Worm (Caenorhabditis elegans) whole organism, young adult: ENCODE data around the gene dpy-19.

Experiments used
- B0035.1 ChIP-seq: sonication (generic microtip); optimal IDR thresholded peaks from 2 replicates; lab custom pipeline; 2016; ENCODE audit warnings: missing genetic modification characterization, mild to moderate bottlenecking, missing compliant biosample characterization, missing genotype, missing genetic modification reagents
- C17E4.6 ChIP-seq: fragments of 200-800 bp; sonication (Bioruptor generic); IDR thresholded peaks from 2 replicates; pipeline ENCODE4 v1.3.6; 2022; ENCODE audit warnings: missing genetic modification reagents, missing genetic modification characterization, missing compliant biosample characterization
- F22D6.2 ChIP-seq: sonication (generic microtip); optimal IDR thresholded peaks from 2 replicates; lab custom pipeline; 2016; ENCODE audit warnings: mild to moderate bottlenecking, missing genetic modification characterization, missing compliant biosample characterization
- F37B4.10 ChIP-seq: fragments of 200-800 bp; sonication (Bioruptor generic); IDR thresholded peaks from 2 replicates; pipeline ENCODE4 v1.3.6; 2022; ENCODE audit warnings: missing genetic modification characterization, missing compliant biosample characterization
- F49E8.2 ChIP-seq: sonication (generic microtip); optimal IDR thresholded peaks from 3 replicates; lab custom pipeline; 2017; ENCODE audit warnings: missing genetic modification characterization, mild to moderate bottlenecking, missing compliant biosample characterization, antibody characterized with exemption, moderate library complexity; ENCODE audit not compliant: insufficient read depth
- F57C9.4 ChIP-seq: sonication (generic microtip); optimal IDR thresholded peaks from 2 replicates; lab custom pipeline; 2017; ENCODE audit warnings: mild to moderate bottlenecking, missing genetic modification characterization, missing compliant biosample characterization
- Y53G8AR.9 ChIP-seq: fragments of 200-800 bp; sonication (Bioruptor generic); conservative IDR thresholded peaks from 2 replicates; pipeline ENCODE4 v1.3.6; 2022; ENCODE audit warnings: missing genetic modification reagents, missing genetic modification characterization, missing compliant biosample characterization
- Y95B8A.8 ChIP-seq: fragments of 200-800 bp; sonication (Bioruptor generic); IDR thresholded peaks from 2 replicates; pipeline ENCODE4 v1.3.6; 2022; ENCODE audit warnings: missing genetic modification reagents, missing genetic modification characterization, missing compliant biosample characterization
- ZK185.1 ChIP-seq: sonication (generic microtip); optimal IDR thresholded peaks from 2 replicates; lab custom pipeline; 2016; ENCODE audit warnings: mild to moderate bottlenecking, missing genetic modification characterization, missing compliant biosample characterization; ENCODE audit not compliant: poor library complexity, severe bottlenecking
- ama-1 ChIP-seq, 3 experiments: fragments of 150-350 bp in 1 of 3; sonication (generic microtip) in 2 of 3; optimal IDR thresholded peaks; 2 replicates each; lab custom pipeline; 2014 to 2018; ENCODE audit warnings: missing biosample characterization in 2 of 3, missing genetic modification characterization in 2 of 3, missing genetic modification reagents in 2 of 3
- bed-1 ChIP-seq: fragments of 200-800 bp; sonication (Bioruptor generic); IDR thresholded peaks from 2 replicates; pipeline ENCODE4 v1.3.6; 2022; ENCODE audit warnings: missing genetic modification reagents, missing genetic modification characterization, missing compliant biosample characterization
- ccch-3 ChIP-seq: fragments of 200-800 bp; sonication (Bioruptor generic); optimal IDR thresholded peaks from 2 replicates; lab custom pipeline; 2018; ENCODE audit warnings: mild to moderate bottlenecking, missing genetic modification characterization, missing compliant biosample characterization
- cebp-1 ChIP-seq, 2 experiments: fragments of 200-800 bp in 1 of 2; sonication (Bioruptor generic) in 1 of 2; sonication (generic microtip) in 1 of 2; IDR thresholded peaks in 1 of 2; optimal IDR thresholded peaks in 1 of 2; 2 replicates each; pipeline versions ENCODE4 v1.3.6 to Lab custom; 2017 to 2022; ENCODE audit warnings: missing compliant biosample characterization in 2 of 2, missing genetic modification characterization in 2 of 2, mild to moderate bottlenecking in 1 of 2, missing genetic modification reagents in 1 of 2, moderate library complexity in 1 of 2
- dox-1 ChIP-seq: fragments of 200-800 bp; sonication (Bioruptor generic); IDR thresholded peaks from 2 replicates; pipeline ENCODE4 v1.3.6; 2022; ENCODE audit warnings: missing genetic modification reagents, missing genetic modification characterization, missing compliant biosample characterization
- egl-18 ChIP-seq: fragments of 200-800 bp; sonication (Bioruptor generic); IDR thresholded peaks from 2 replicates; pipeline ENCODE4 v1.3.6; 2022; ENCODE audit warnings: missing genetic modification reagents, missing genetic modification characterization, missing compliant biosample characterization
- egl-44 ChIP-seq: fragments of 200-800 bp; sonication (Bioruptor generic); IDR thresholded peaks from 2 replicates; pipeline ENCODE4 v1.3.6; 2022; ENCODE audit warnings: missing genetic modification reagents, missing genetic modification characterization, missing compliant biosample characterization
- egrh-3 ChIP-seq: fragments of 200-800 bp; sonication (Bioruptor generic); IDR thresholded peaks from 2 replicates; pipeline ENCODE4 v1.3.6; 2022; ENCODE audit warnings: missing genetic modification reagents, missing genetic modification characterization, missing compliant biosample characterization
- ekl-4 ChIP-seq: fragments of 200-800 bp; sonication (Bioruptor generic); IDR thresholded peaks from 2 replicates; pipeline ENCODE4 v1.3.6; 2022; ENCODE audit warnings: missing genetic modification reagents, missing genetic modification characterization, missing compliant biosample characterization
- ets-4 ChIP-seq: fragments of 200-800 bp; sonication (Bioruptor generic); optimal IDR thresholded peaks from 2 replicates; lab custom pipeline; 2018; ENCODE audit warnings: mild to moderate bottlenecking, missing genetic modification characterization, missing compliant biosample characterization
- hlh-12 ChIP-seq: sonication (generic microtip); optimal IDR thresholded peaks from 2 replicates; lab custom pipeline; 2016; ENCODE audit warnings: missing genetic modification characterization, missing compliant biosample characterization
- hrde-1 ChIP-seq: sonication (generic microtip); optimal IDR thresholded peaks from 2 replicates; lab custom pipeline; 2016; ENCODE audit warnings: missing genetic modification characterization, mild to moderate bottlenecking, missing compliant biosample characterization, moderate library complexity, missing genotype, missing genetic modification reagents, borderline replicate concordance
- let-526 ChIP-seq: fragments of 200-800 bp; sonication (Bioruptor generic); IDR thresholded peaks from 2 replicates; pipeline ENCODE4 v1.3.6; 2022; ENCODE audit warnings: missing genetic modification reagents, missing genetic modification characterization, missing compliant biosample characterization
- lin-26 ChIP-seq: fragments of 200-800 bp; sonication (Bioruptor generic); IDR thresholded peaks from 2 replicates; pipeline ENCODE4 v1.3.6; 2022; ENCODE audit warnings: missing genetic modification reagents, missing genetic modification characterization, missing compliant biosample characterization
- lin-40 ChIP-seq: sonication (generic microtip); optimal IDR thresholded peaks from 2 replicates; lab custom pipeline; 2016; ENCODE audit warnings: missing genetic modification characterization, mild to moderate bottlenecking, missing compliant biosample characterization, missing genotype, missing genetic modification reagents
- lin-54 ChIP-seq: fragments of 200-800 bp; sonication (Bioruptor generic); optimal IDR thresholded peaks from 2 replicates; lab custom pipeline; 2018; ENCODE audit warnings: mild to moderate bottlenecking, missing genetic modification characterization, missing compliant biosample characterization
- madf-10 ChIP-seq: sonication (generic microtip); optimal IDR thresholded peaks from 2 replicates; lab custom pipeline; 2016; ENCODE audit warnings: mild to moderate bottlenecking, missing genetic modification characterization, missing compliant biosample characterization
- madf-3 ChIP-seq: fragments of 200-800 bp; sonication (Bioruptor generic); IDR thresholded peaks from 2 replicates; pipeline ENCODE4 v1.3.6; 2022; ENCODE audit warnings: missing genetic modification reagents, missing genetic modification characterization, missing compliant biosample characterization
- madf-8 ChIP-seq: fragments of 200-800 bp; sonication (Bioruptor generic); conservative IDR thresholded peaks from 2 replicates; pipeline ENCODE4 v1.3.6; 2022; ENCODE audit warnings: missing genetic modification reagents, missing genetic modification characterization, missing compliant biosample characterization
- mel-28 ChIP-seq: sonication (generic microtip); optimal IDR thresholded peaks from 2 replicates; lab custom pipeline; 2016; ENCODE audit warnings: borderline replicate concordance, mild to moderate bottlenecking, missing genetic modification characterization, missing compliant biosample characterization
- mxl-1 ChIP-seq: sonication (generic microtip); optimal IDR thresholded peaks from 2 replicates; lab custom pipeline; 2016; ENCODE audit warnings: missing genetic modification characterization, missing compliant biosample characterization
- nfya-1 ChIP-seq: sonication (generic microtip); optimal IDR thresholded peaks from 2 replicates; lab custom pipeline; 2017; ENCODE audit warnings: antibody characterized with exemption, missing compliant biosample characterization, missing genetic modification characterization, borderline replicate concordance; ENCODE audit not compliant: insufficient read depth
- nfya-2 ChIP-seq: fragments of 200-800 bp; sonication (Bioruptor generic); IDR thresholded peaks from 2 replicates; pipeline ENCODE4 v1.3.6; 2022; ENCODE audit warnings: missing genetic modification reagents, missing genetic modification characterization, missing compliant biosample characterization
- nfyb-1 ChIP-seq: fragments of 200-800 bp; sonication (Bioruptor generic); IDR thresholded peaks from 2 replicates; pipeline ENCODE4 v1.3.6; 2022; ENCODE audit warnings: missing genetic modification reagents, missing genetic modification characterization, missing compliant biosample characterization
- nhr-179 ChIP-seq: sonication (generic microtip); optimal IDR thresholded peaks from 2 replicates; lab custom pipeline; 2016; ENCODE audit warnings: mild to moderate bottlenecking, missing genetic modification characterization, missing compliant biosample characterization
- nhr-80 ChIP-seq: sonication (generic microtip); optimal IDR thresholded peaks from 2 replicates; lab custom pipeline; 2016; ENCODE audit warnings: missing genetic modification characterization, missing compliant biosample characterization
- nhr-90 ChIP-seq: sonication (generic microtip); optimal IDR thresholded peaks from 2 replicates; lab custom pipeline; 2016; ENCODE audit warnings: missing genotype, mild to moderate bottlenecking, missing genetic modification characterization, missing compliant biosample characterization
- pbrm-1 ChIP-seq: fragments of 200-800 bp; sonication (Bioruptor generic); IDR thresholded peaks from 2 replicates; pipeline ENCODE4 v1.3.6; 2022; ENCODE audit warnings: missing genetic modification reagents, missing genetic modification characterization, missing compliant biosample characterization
- pha-4 ChIP-seq: fragments of 150-350 bp; sonication (generic microtip); optimal IDR thresholded peaks from 2 replicates; lab custom pipeline; 2014; ENCODE audit warnings: missing biosample characterization, missing genetic modification reagents, missing genetic modification characterization
- rcor-1 ChIP-seq: fragments of 200-800 bp; sonication (Bioruptor generic); IDR thresholded peaks from 2 replicates; pipeline ENCODE4 v1.3.6; 2022; ENCODE audit warnings: missing genetic modification reagents, missing genetic modification characterization, missing compliant biosample characterization
- sdz-38 ChIP-seq: sonication (generic microtip); optimal IDR thresholded peaks from 2 replicates; lab custom pipeline; 2016; ENCODE audit warnings: missing genotype, missing genetic modification characterization, missing compliant biosample characterization
- snpc-1.3 ChIP-seq: sonication (generic microtip); optimal IDR thresholded peaks from 2 replicates; lab custom pipeline; 2017; ENCODE audit warnings: missing genetic modification characterization, mild to moderate bottlenecking, missing compliant biosample characterization, antibody characterized with exemption, moderate library complexity, missing genotype, missing genetic modification reagents; ENCODE audit not compliant: insufficient read depth
- somi-1 ChIP-seq: fragments of 200-800 bp; sonication (Bioruptor generic); optimal IDR thresholded peaks from 2 replicates; lab custom pipeline; 2018; ENCODE audit warnings: mild to moderate bottlenecking, missing genetic modification characterization, missing compliant biosample characterization
- sptf-2 ChIP-seq: fragments of 200-800 bp; sonication (Bioruptor generic); optimal IDR thresholded peaks from 2 replicates; lab custom pipeline; 2018; ENCODE audit warnings: mild to moderate bottlenecking, missing genetic modification characterization, missing compliant biosample characterization
- unc-130 ChIP-seq: sonication (generic microtip); optimal IDR thresholded peaks from 2 replicates; lab custom pipeline; 2016; ENCODE audit warnings: missing genetic modification reagents, missing genetic modification characterization, missing compliant biosample characterization
- ztf-18 ChIP-seq: sonication (generic microtip); optimal IDR thresholded peaks from 2 replicates; lab custom pipeline; 2016; ENCODE audit warnings: missing genotype, mild to moderate bottlenecking, missing genetic modification characterization, missing compliant biosample characterization

The dpy-19 gene

DNA sequence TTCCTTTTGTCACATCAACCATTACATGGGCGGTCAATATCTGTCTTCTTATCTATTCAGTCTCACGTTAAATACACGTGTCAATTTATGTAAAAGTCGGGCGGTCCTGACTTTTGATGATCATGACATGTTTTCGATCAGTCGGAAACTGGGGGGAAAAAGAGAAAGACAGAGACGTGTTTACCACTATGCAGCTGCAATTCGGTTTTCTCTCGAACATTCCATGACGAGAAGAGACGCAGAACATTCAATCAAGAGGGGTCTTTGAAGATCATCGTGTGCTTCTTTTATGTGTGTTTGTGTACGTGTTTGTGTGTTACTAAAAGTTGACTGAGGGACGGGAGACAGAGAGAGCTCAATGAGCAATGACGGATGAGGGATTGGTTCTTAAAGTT is 8.9 kb downstream of the dpy-19 start (continued):
- TF ChIP-seq ZK185.1 (tag; lab: Kevin White, UChicago): peak; percentile 39
- no peak for TF ChIP-seq lin-26 (GFP tag; lab: Robert Waterston, UW)
- TF ChIP-seq ztf-18 (tag; lab: Kevin White, UChicago): peak; percentile 25
- TF ChIP-seq egl-44 (GFP tag; lab: Robert Waterston, UW): no peak
- peak; percentile 47; the same call in 1 of the 2 replicates for TF ChIP-seq pbrm-1
- no peak for TF ChIP-seq Y95B8A.8 (GFP tag; lab: Robert Waterston, UW)
- TF ChIP-seq Y53G8AR.9 (GFP tag; lab: Robert Waterston, UW): 0 out of 2 replicates have a peak, but pooled peaks have one; percentile 48
- 0 out of 2 replicates have a peak, but pooled peaks have one; percentile 18 for TF ChIP-seq ekl-4
- no peak for TF ChIP-seq nfya-2 (GFP tag; lab: Robert Waterston, UW)
- TF ChIP-seq nfya-1 (tag; lab: Kevin White, UChicago): no peak
- TF ChIP-seq madf-3 (GFP tag; lab: Robert Waterston, UW): 0 out of 2 replicates have a peak, but pooled peaks have one; percentile 11
- TF ChIP-seq unc-130 (GFP tag; lab: Kevin White, UChicago): no peak
- 0 out of 2 replicates have a peak, but pooled peaks have one; percentile 8 for TF ChIP-seq egrh-3 (GFP tag; lab: Robert Waterston, UW)
- no peak for TF ChIP-seq madf-8 (GFP tag; lab: Robert Waterston, UW)
- TF ChIP-seq ama-1 (optimal IDR thresholded peaks at IDR 0.05; lab: Kevin White, UChicago): peak; percentile 9
- no peak for TF ChIP-seq ama-1 (GFP tag; optimal IDR thresholded peaks at IDR 0.05; lab: Kevin White, UChicago)
- no peak for TF ChIP-seq egl-18
- TF ChIP-seq nhr-80 (tag; lab: Kevin White, UChicago): peak; percentile 81
- TF ChIP-seq nfyb-1 (GFP tag; lab: Robert Waterston, UW): peak; percentile 72; the same call in 1 of the 2 replicates
- TF ChIP-seq hrde-1: no peak
- no peak for TF ChIP-seq sptf-2 (GFP tag; lab: Kevin White, UChicago)
- TF ChIP-seq lin-40 (tag; lab: Kevin White, UChicago): peak; percentile 91
- peak; percentile 45 for TF ChIP-seq madf-10 (tag; lab: Kevin White, UChicago)
- no peak for TF ChIP-seq pha-4 (tag; lab: Kevin White, UChicago)
- TF ChIP-seq F22D6.2: peak; percentile 80
- TF ChIP-seq C17E4.6 (GFP tag; lab: Robert Waterston, UW): no peak
- TF ChIP-seq somi-1 (GFP tag; lab: Kevin White, UChicago): peak; percentile 94
- TF ChIP-seq mel-28 (tag; lab: Kevin White, UChicago): no peak
- TF ChIP-seq let-526 (GFP tag; lab: Robert Waterston, UW): peak; percentile 53; the same call in 1 of the 2 replicates
- TF ChIP-seq mxl-1 (tag; lab: Kevin White, UChicago): no peak
- peak; percentile 52; the same call in 1 of the 2 replicates for TF ChIP-seq dox-1 (GFP tag; lab: Robert Waterston, UW)
- TF ChIP-seq B0035.1 (tag; lab: Kevin White, UChicago): no peak
- no peak for TF ChIP-seq rcor-1
- TF ChIP-seq nhr-90: peak; percentile 38
- no peak for TF ChIP-seq nhr-179
- TF ChIP-seq bed-1: 0 out of 2 replicates have a peak, but pooled peaks have one; percentile 79
- TF ChIP-seq F57C9.4 (tag; lab: Kevin White, UChicago): no peak
- TF ChIP-seq, all 124 proteins: peak for 44

DNA sequence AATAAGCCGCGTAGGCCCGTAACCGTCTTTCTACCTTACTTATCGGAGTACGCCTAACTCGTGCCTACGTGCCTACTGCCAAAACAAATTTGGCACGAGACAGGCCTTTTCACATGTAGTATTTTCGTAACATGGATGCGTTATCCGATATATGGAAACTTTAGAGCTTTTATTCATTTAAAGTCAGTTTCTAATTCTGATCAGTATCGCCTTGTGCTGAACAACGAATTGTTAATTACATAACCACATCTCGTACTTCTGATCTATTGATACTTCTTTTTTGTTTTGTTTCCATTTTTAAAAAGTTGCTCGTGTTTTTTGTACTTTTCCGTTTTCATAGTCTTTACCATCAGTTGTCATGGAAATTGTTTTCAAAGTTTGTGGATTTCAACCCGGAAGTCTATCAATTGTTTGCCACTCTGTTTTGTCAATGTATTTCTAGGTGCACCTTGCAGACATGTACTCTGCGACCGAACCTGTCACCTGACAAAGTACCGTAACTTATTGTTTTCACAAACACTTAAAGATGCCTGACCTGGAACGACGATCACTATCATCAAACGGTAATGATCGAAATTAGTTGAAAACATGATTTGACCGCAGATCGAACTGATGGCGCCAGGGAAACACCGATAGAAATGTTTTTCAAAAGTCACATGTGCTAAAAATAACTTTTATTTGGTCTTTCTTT is 9.5 kb downstream of the dpy-19 start:
- TF ChIP-seq F49E8.2 (no peak), let-526 (GFP tag; lab: Robert Waterston, UW) (no peak), ets-4 (peak; percentile 41), hlh-12 (tag; lab: Kevin White, UChicago) (no peak), ama-1 (optimal IDR thresholded peaks at IDR 0.05; lab: Kevin White, UChicago) (peak; percentile 34), ama-1 (GFP tag; optimal IDR thresholded peaks at IDR 0.05; lab: Kevin White, UChicago) (no peak), nhr-179 (no peak), snpc-1.3 (tag; lab: Kevin White, UChicago) (no peak), C17E4.6 (GFP tag; lab: Robert Waterston, UW) (no peak), sdz-38 (tag; lab: Kevin White, UChicago) (no peak), cebp-1 (GFP tag; IDR thresholded peaks at IDR 0.05; lab: Robert Waterston, UW) (no peak), cebp-1 (tag; optimal IDR thresholded peaks at IDR 0.05; lab: Kevin White, UChicago) (no peak), F37B4.10 (GFP tag; lab: Robert Waterston, UW) (0 out of 2 replicates have a peak, but pooled peaks have one; percentile 62), bed-1 (no peak), ccch-3 (GFP tag; lab: Kevin White, UChicago) (no peak), nhr-90 (no peak), ekl-4 (no peak), lin-54 (GFP tag; lab: Kevin White, UChicago) (no peak)
- TF ChIP-seq, all 124 proteins: peak for 3
